Worm (Caenorhabditis elegans): ENCODE measurements around the gene ZK632.4.

The ZK632.4 gene

ce11 chrIII:9758848-9759247, 48.4 kb downstream of the ZK632.4 start, which contains the start of gene rmd-1 (continued):
- TF ChIP-seq ceh-58 (GFP tag; IDR thresholded peaks at IDR 0.05) (no peak), Y53F4B.3 (GFP tag; IDR thresholded peaks at IDR 0.05) (no peak), let-526 (GFP tag; IDR thresholded peaks at IDR 0.05) (no peak), T07F8.4 (tag; optimal IDR thresholded peaks at IDR 0.05) (no peak), athp-1 (tag; optimal IDR thresholded peaks at IDR 0.05) (no peak), tbx-9 (tag; optimal IDR thresholded peaks at IDR 0.05; ENCODE audit: borderline replicate concordance) (no peak), nhr-179 (tag; optimal IDR thresholded peaks at IDR 0.05) (no peak), ZK185.1 (tag; optimal IDR thresholded peaks at IDR 0.05; ENCODE audit: poor library complexity, severe bottlenecking) (no peak), ztf-26 (tag; optimal IDR thresholded peaks at IDR 0.05) (no peak), hlh-26 (GFP tag; conservative IDR thresholded peaks at IDR 0.05) (no peak), rpc-1 (optimal IDR thresholded peaks at IDR 0.05) (no peak), rpc-1 (tag; optimal IDR thresholded peaks at IDR 0.05) (no peak), dpl-1 (GFP tag; optimal IDR thresholded peaks at IDR 0.05) (peak; percentile 79), Y79H2A.3 (GFP tag; conservative IDR thresholded peaks at IDR 0.05) (no peak), mcd-1 (GFP tag; IDR thresholded peaks at IDR 0.05) (no peak), snpc-1.1 (tag; optimal IDR thresholded peaks at IDR 0.05; ENCODE audit: insufficient read depth) (no peak), Y67H2A.10 (GFP tag; conservative IDR thresholded peaks at IDR 0.05) (no peak), hsf-1 (GFP tag; IDR thresholded peaks at IDR 0.05) (peak; percentile 94), atf-7 (tag; optimal IDR thresholded peaks at IDR 0.05) (no peak), C06A6.2 (GFP tag; conservative IDR thresholded peaks at IDR 0.05) (no peak), F57A8.1 (GFP tag; optimal IDR thresholded peaks at IDR 0.05) (no peak), egl-44 (GFP tag; IDR thresholded peaks at IDR 0.05) (no peak), nhr-120 (GFP tag; IDR thresholded peaks at IDR 0.05) (no peak), D2030.7 (GFP tag; IDR thresholded peaks at IDR 0.05) (peak; percentile 57; the same call in 1 of the 2 replicates), gei-17 (GFP tag; optimal IDR thresholded peaks at IDR 0.05) (no peak), ztf-25 (GFP tag; IDR thresholded peaks at IDR 0.05) (no peak), hmg-20 (GFP tag; IDR thresholded peaks at IDR 0.05) (no peak), lsl-1 (GFP tag; optimal IDR thresholded peaks at IDR 0.05) (peak; percentile 54), F49E8.2 (tag; optimal IDR thresholded peaks at IDR 0.05; ENCODE audit: insufficient read depth) (no peak), ztf-6 (GFP tag; IDR thresholded peaks at IDR 0.05) (no peak), F37B4.10 (GFP tag; IDR thresholded peaks at IDR 0.05) (no peak), ceh-100 (GFP tag; IDR thresholded peaks at IDR 0.05) (no peak), hlh-12 (tag; optimal IDR thresholded peaks at IDR 0.05) (no peak), F10E7.11 (tag; optimal IDR thresholded peaks at IDR 0.05) (no peak), dpff-1 (tag; optimal IDR thresholded peaks at IDR 0.05) (no peak), snpc-4 (GFP tag; optimal IDR thresholded peaks at IDR 0.05) (no peak), snpc-4 (tag; optimal IDR thresholded peaks at IDR 0.05) (no peak), mes-4 (tag; optimal IDR thresholded peaks at IDR 0.05) (no peak), xnd-1 (tag; optimal IDR thresholded peaks at IDR 0.05) (peak; percentile 82), aptf-2 (GFP tag; conservative IDR thresholded peaks at IDR 0.05) (no peak), rcor-1 (GFP tag; IDR thresholded peaks at IDR 0.05) (peak; percentile 42; the same call in 1 of the 2 replicates), cebp-2 (GFP tag; IDR thresholded peaks at IDR 0.05) (no peak), Y95B8A.8 (GFP tag; IDR thresholded peaks at IDR 0.05) (0 out of 2 replicates have a peak, but pooled peaks have one; percentile 40), ceh-91 (GFP tag; IDR thresholded peaks at IDR 0.05) (peak; percentile 52; the same call in 1 of the 2 replicates), repo-1 (tag; optimal IDR thresholded peaks at IDR 0.05) (no peak), nhr-80 (tag; optimal IDR thresholded peaks at IDR 0.05) (no peak), zim-3 (tag; optimal IDR thresholded peaks at IDR 0.05) (no peak), rec-8 (tag; optimal IDR thresholded peaks at IDR 0.05) (no peak), attf-3 (GFP tag; conservative IDR thresholded peaks at IDR 0.05) (no peak), lir-1 (GFP tag; conservative IDR thresholded peaks at IDR 0.05) (no peak)

Measured in whole organism, young adult.